Worm (Caenorhabditis elegans) whole organism, L4 larva: ENCODE measurements around the gene mpst-4.
A peak's percentile ranks its signal among the peaks of the same experiment; 100 is the strongest.

Source experiments
- D1046.2 ChIP-seq: fragments of 200-800 bp; sonication (Bioruptor generic); IDR thresholded peaks from 2 replicates; pipeline ENCODE4 v1.3.6; 2022; ENCODE audit warnings: missing genetic modification characterization, missing compliant biosample characterization
- egl-27 ChIP-seq: sonication (generic microtip); optimal IDR thresholded peaks from 3 replicates; lab custom pipeline; 2017; ENCODE audit warnings: missing biosample characterization, missing genetic modification reagents, missing genetic modification characterization
- hlh-30 ChIP-seq: sonication (generic microtip); optimal IDR thresholded peaks from 2 replicates; lab custom pipeline; 2017; ENCODE audit warnings: antibody characterized with exemption, mild to moderate bottlenecking, missing genetic modification characterization, missing compliant biosample characterization; ENCODE audit not compliant: insufficient read depth
- lir-3 ChIP-seq: sonication (generic microtip); optimal IDR thresholded peaks from 2 replicates; lab custom pipeline; 2016; ENCODE audit warnings: mild to moderate bottlenecking, missing genetic modification characterization, missing compliant biosample characterization
- nhr-77 ChIP-seq: fragments of 150-350 bp; optimal IDR thresholded peaks from 2 replicates; lab custom pipeline; 2014; ENCODE audit warnings: missing biosample characterization, missing genetic modification characterization
- pha-4 ChIP-seq, 2 experiments: fragments of 150-350 bp in 1 of 2; fragments of 200-800 bp in 1 of 2; sonication (Bioruptor generic) in 1 of 2; IDR thresholded peaks in 1 of 2; optimal IDR thresholded peaks in 1 of 2; 2 replicates each; pipeline versions ENCODE4 v1.3.6 to Lab custom; 2014 to 2022; ENCODE audit warnings: missing genetic modification characterization in 2 of 2, missing genetic modification reagents in 2 of 2, missing biosample characterization in 1 of 2, missing compliant biosample characterization in 1 of 2
- snpc-4 ChIP-seq: fragments of 150-350 bp; optimal IDR thresholded peaks from 2 replicates; lab custom pipeline; 2014; ENCODE audit warnings: missing biosample characterization, missing genetic modification characterization

DNA sequence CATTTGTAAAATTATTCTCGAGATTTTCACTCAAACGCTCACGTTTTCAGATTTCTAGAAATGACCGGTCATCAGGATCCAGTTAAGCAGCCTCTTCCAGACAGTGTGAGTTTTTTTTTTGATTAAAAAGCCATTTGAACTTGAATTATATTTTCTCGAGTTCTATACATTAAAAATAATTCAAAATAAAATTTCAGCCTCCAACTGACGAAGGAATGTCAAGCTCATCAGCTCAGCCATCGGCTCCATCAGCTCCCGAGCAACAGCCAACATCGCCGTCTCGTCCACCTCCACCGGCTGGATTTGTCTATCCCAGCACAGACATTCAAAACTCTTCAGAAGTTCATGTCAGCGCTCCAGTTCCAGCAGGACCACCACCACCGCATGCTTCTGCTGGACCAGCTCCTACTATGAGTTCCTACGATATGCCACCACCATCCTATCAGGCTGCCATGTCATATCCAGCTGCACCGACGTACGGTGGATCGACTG, 5.3 kb downstream of the mpst-4 start, which contains the start of gene F11G11.5:
- TF ChIP-seq nhr-77 (tag; lab: Kevin White, UChicago) = no peak
- TF ChIP-seq pha-4 (GFP tag; IDR thresholded peaks at IDR 0.05; lab: Robert Waterston, UW) = peak; percentile 30; the same call in 1 of the 2 replicates
- TF ChIP-seq pha-4 (tag; optimal IDR thresholded peaks at IDR 0.05; lab: Kevin White, UChicago) = no peak
- TF ChIP-seq hlh-30 (tag; lab: Kevin White, UChicago) = no peak
- TF ChIP-seq D1046.2 (GFP tag; lab: Robert Waterston, UW) = 0 out of 2 replicates have a peak, but pooled peaks have one; percentile 48
- no peak for TF ChIP-seq snpc-4 (tag; lab: Kevin White, UChicago)
- no peak for TF ChIP-seq lir-3 (tag; lab: Kevin White, UChicago)
- TF ChIP-seq egl-27 = no peak
